Fruit fly (Drosophila melanogaster) whole organism, prepupa: ENCODE results near the gene Grx3.

ENCODE experiments used
- CG10631 ChIP-seq: fragments of 200-800 bp; sonication (Bioruptor generic); optimal IDR thresholded peaks from 2 replicates; lab custom pipeline; 2016; ENCODE audit warnings: missing biosample characterization, missing genetic modification characterization
- CG10669 ChIP-seq: fragments of 200-800 bp; sonication (Bioruptor generic); optimal IDR thresholded peaks from 3 replicates; lab custom pipeline; 2018; ENCODE audit warnings: missing biosample characterization, mild to moderate bottlenecking, missing genetic modification characterization, moderate library complexity
- CG4318 ChIP-seq: fragments of 200-800 bp; sonication (Bioruptor generic); optimal IDR thresholded peaks from 3 replicates; lab custom pipeline; 2017; ENCODE audit warnings: missing biosample characterization, mild to moderate bottlenecking, missing genetic modification characterization
- CG6808 ChIP-seq: fragments of 200-800 bp; sonication (Bioruptor generic); optimal IDR thresholded peaks from 3 replicates; lab custom pipeline; 2017; ENCODE audit warnings: missing biosample characterization, missing genetic modification characterization, mild to moderate bottlenecking, moderate library complexity, missing genetic modification reagents
- CG8319 ChIP-seq: fragments of 200-800 bp; sonication (Bioruptor generic); optimal IDR thresholded peaks from 3 replicates; lab custom pipeline; 2016; ENCODE audit warnings: missing biosample characterization, missing genetic modification characterization
- Ets21C ChIP-seq: fragments of 200-800 bp; sonication (Bioruptor generic); optimal IDR thresholded peaks from 3 replicates; lab custom pipeline; 2016; ENCODE audit warnings: missing biosample characterization, missing genetic modification characterization
- Ets96B ChIP-seq: fragments of 200-800 bp; optimal IDR thresholded peaks from 2 replicates; lab custom pipeline; 2019; ENCODE audit warnings: missing biosample characterization, mild to moderate bottlenecking, missing genetic modification characterization, moderate library complexity
- Hr39 ChIP-seq: fragments of 200-800 bp; sonication (Bioruptor generic); optimal IDR thresholded peaks from 2 replicates; lab custom pipeline; 2016; ENCODE audit warnings: missing biosample characterization, missing genetic modification characterization
- Lpt ChIP-seq: fragments of 200-800 bp; sonication (Bioruptor generic); optimal IDR thresholded peaks from 3 replicates; lab custom pipeline; 2016; ENCODE audit warnings: missing biosample characterization, missing genetic modification characterization
- Met ChIP-seq: fragments of 200-800 bp; sonication (Bioruptor generic); optimal IDR thresholded peaks from 3 replicates; lab custom pipeline; 2016; ENCODE audit warnings: missing biosample characterization, missing genetic modification characterization
- vri ChIP-seq: fragments of 200-800 bp; sonication (Bioruptor generic); optimal IDR thresholded peaks from 3 replicates; lab custom pipeline; 2016; ENCODE audit warnings: missing biosample characterization, mild to moderate bottlenecking, missing genetic modification characterization

- TF ChIP-seq Lpt (GFP tag; lab: Kevin White, UChicago) (peak; percentile 60), Met (GFP tag; lab: Kevin White, UChicago) (peak; percentile 87), Ets96B (tag; lab: Kevin White, UChicago) (peak; percentile 62), CG4318 (GFP tag; lab: Kevin White, UChicago) (no peak), CG10669 (GFP tag; lab: Kevin White, UChicago) (peak; percentile 71), vri (GFP tag; lab: Kevin White, UChicago) (no peak), CG6808 (GFP tag; lab: Kevin White, UChicago) (peak; percentile 64), Ets21C (GFP tag; lab: Kevin White, UChicago) (peak; percentile 65), Hr39 (GFP tag; lab: Kevin White, UChicago) (peak; percentile 75), CG8319 (peak; percentile 61), CG10631 (GFP tag; lab: Kevin White, UChicago) (peak; percentile 71)
These were observed 2.7 kb downstream of the Grx3 start, which contains the start of gene CG31855 for dm6 chr2L:13368940-13369339.
